Worm (Caenorhabditis elegans) whole organism, late embryonic: ENCODE measurements around the gene F55G1.1.

ENCODE experiments used
- C08G9.2 ChIP-seq: sonication (generic microtip); optimal IDR thresholded peaks from 2 replicates; lab custom pipeline; 2016; ENCODE audit warnings: mild to moderate bottlenecking, missing genetic modification characterization, moderate library complexity, missing compliant biosample characterization
- C38D4.7 ChIP-seq: fragments of 200-800 bp; sonication (Bioruptor generic); optimal IDR thresholded peaks from 2 replicates; lab custom pipeline; 2018; ENCODE audit warnings: mild to moderate bottlenecking, missing genetic modification characterization, moderate library complexity, missing compliant biosample characterization
- K09A11.1 ChIP-seq: sonication (generic microtip); optimal IDR thresholded peaks from 2 replicates; lab custom pipeline; 2017; ENCODE audit warnings: antibody characterized with exemption, mild to moderate bottlenecking, missing genetic modification characterization, missing compliant biosample characterization; ENCODE audit not compliant: insufficient read depth
- T23F11.4 ChIP-seq: fragments of 200-800 bp; sonication (Bioruptor generic); optimal IDR thresholded peaks from 2 replicates; lab custom pipeline; 2018; ENCODE audit warnings: mild to moderate bottlenecking, missing genetic modification characterization, missing compliant biosample characterization
- Y22D7AL.16 ChIP-seq: sonication (generic microtip); optimal IDR thresholded peaks from 2 replicates; lab custom pipeline; 2016; ENCODE audit warnings: missing genetic modification characterization, missing compliant biosample characterization
- ahr-1 ChIP-seq: sonication (generic microtip); optimal IDR thresholded peaks from 2 replicates; lab custom pipeline; 2016; ENCODE audit warnings: missing genetic modification characterization, missing compliant biosample characterization
- ama-1 ChIP-seq: fragments of 150-350 bp; optimal IDR thresholded peaks from 2 replicates; lab custom pipeline; 2014
- ceh-14 ChIP-seq: sonication (generic microtip); optimal IDR thresholded peaks from 2 replicates; lab custom pipeline; 2016; ENCODE audit warnings: missing genotype, missing genetic modification characterization, missing compliant biosample characterization
- ceh-18 ChIP-seq: sonication (generic microtip); optimal IDR thresholded peaks from 2 replicates; lab custom pipeline; 2016; ENCODE audit warnings: missing genetic modification characterization, missing compliant biosample characterization
- ceh-19 ChIP-seq: fragments of 200-800 bp; sonication (Bioruptor generic); optimal IDR thresholded peaks from 2 replicates; lab custom pipeline; 2018; ENCODE audit warnings: mild to moderate bottlenecking, missing genetic modification characterization, missing compliant biosample characterization
- ceh-2 ChIP-seq: sonication (generic microtip); optimal IDR thresholded peaks from 2 replicates; lab custom pipeline; 2016; ENCODE audit warnings: missing genotype, missing genetic modification characterization, missing compliant biosample characterization
- ceh-31 ChIP-seq: sonication (generic microtip); optimal IDR thresholded peaks from 2 replicates; lab custom pipeline; 2016; ENCODE audit warnings: missing genetic modification characterization, missing compliant biosample characterization
- ceh-34 ChIP-seq: sonication (generic microtip); optimal IDR thresholded peaks from 2 replicates; lab custom pipeline; 2016; ENCODE audit warnings: mild to moderate bottlenecking, missing genetic modification characterization, missing compliant biosample characterization
- ceh-48 ChIP-seq: sonication (generic microtip); optimal IDR thresholded peaks from 2 replicates; lab custom pipeline; 2016; ENCODE audit warnings: missing genetic modification characterization, inconsistent platforms, missing compliant biosample characterization
- ceh-9 ChIP-seq: sonication (generic microtip); optimal IDR thresholded peaks from 2 replicates; lab custom pipeline; 2016; ENCODE audit warnings: mild to moderate bottlenecking, missing genetic modification characterization, inconsistent platforms, missing compliant biosample characterization
- che-1 ChIP-seq: sonication (generic microtip); optimal IDR thresholded peaks from 2 replicates; lab custom pipeline; 2016; ENCODE audit warnings: mild to moderate bottlenecking, missing genetic modification characterization, missing compliant biosample characterization
- dve-1 ChIP-seq: sonication (generic microtip); optimal IDR thresholded peaks from 2 replicates; lab custom pipeline; 2017; ENCODE audit warnings: antibody characterized with exemption, mild to moderate bottlenecking, missing genetic modification characterization, missing compliant biosample characterization
- eyg-1 ChIP-seq: sonication (generic microtip); optimal IDR thresholded peaks from 2 replicates; lab custom pipeline; 2016; ENCODE audit warnings: missing genotype, missing genetic modification characterization, missing compliant biosample characterization
- fkh-6 ChIP-seq: sonication (generic microtip); optimal IDR thresholded peaks from 2 replicates; lab custom pipeline; 2016; ENCODE audit warnings: missing genetic modification characterization, missing compliant biosample characterization
- gmeb-2 ChIP-seq: sonication (generic microtip); optimal IDR thresholded peaks from 2 replicates; lab custom pipeline; 2016; ENCODE audit warnings: missing genetic modification characterization, inconsistent platforms, missing compliant biosample characterization
- hlh-13 ChIP-seq: fragments of 200-800 bp; sonication (Bioruptor generic); optimal IDR thresholded peaks from 2 replicates; lab custom pipeline; 2018; ENCODE audit warnings: mild to moderate bottlenecking, missing genetic modification characterization, missing compliant biosample characterization
- hlh-15 ChIP-seq: sonication (generic microtip); optimal IDR thresholded peaks from 2 replicates; lab custom pipeline; 2016; ENCODE audit warnings: missing genetic modification characterization, missing compliant biosample characterization
- hlh-30 ChIP-seq: sonication (generic microtip); optimal IDR thresholded peaks from 2 replicates; lab custom pipeline; 2017; ENCODE audit warnings: antibody characterized with exemption, missing genetic modification characterization, missing compliant biosample characterization; ENCODE audit not compliant: insufficient read depth
- lim-6 ChIP-seq: sonication (generic microtip); optimal IDR thresholded peaks from 2 replicates; lab custom pipeline; 2016; ENCODE audit warnings: missing genetic modification characterization, missing compliant biosample characterization
- lin-11 ChIP-seq: fragments of 200-800 bp; sonication (Bioruptor generic); optimal IDR thresholded peaks from 2 replicates; lab custom pipeline; 2018; ENCODE audit warnings: mild to moderate bottlenecking, missing genetic modification characterization, missing compliant biosample characterization
- madf-2 ChIP-seq: sonication (generic microtip); optimal IDR thresholded peaks from 2 replicates; lab custom pipeline; 2017; ENCODE audit warnings: missing genetic modification characterization, missing compliant biosample characterization
- mec-3 ChIP-seq: sonication (generic microtip); optimal IDR thresholded peaks from 2 replicates; lab custom pipeline; 2016; ENCODE audit warnings: borderline replicate concordance, missing genetic modification characterization, missing compliant biosample characterization
- nhr-232 ChIP-seq: sonication (generic microtip); optimal IDR thresholded peaks from 2 replicates; lab custom pipeline; 2016; ENCODE audit warnings: missing genetic modification characterization, missing compliant biosample characterization
- npax-4 ChIP-seq: sonication (generic microtip); optimal IDR thresholded peaks from 2 replicates; lab custom pipeline; 2016; ENCODE audit warnings: missing genetic modification characterization, missing compliant biosample characterization
- odd-2 ChIP-seq: sonication (generic microtip); optimal IDR thresholded peaks from 2 replicates; lab custom pipeline; 2017; ENCODE audit warnings: antibody characterized with exemption, mild to moderate bottlenecking, missing genetic modification characterization, missing compliant biosample characterization
- pag-3 ChIP-seq: sonication (generic microtip); optimal IDR thresholded peaks from 2 replicates; lab custom pipeline; 2016; ENCODE audit warnings: missing compliant biosample characterization, missing genetic modification characterization, borderline replicate concordance
- pros-1 ChIP-seq: fragments of 150-350 bp; optimal IDR thresholded peaks from 2 replicates; lab custom pipeline; 2014; ENCODE audit warnings: missing biosample characterization, missing genetic modification reagents, missing genetic modification characterization
- ref-2 ChIP-seq: sonication (generic microtip); optimal IDR thresholded peaks from 2 replicates; lab custom pipeline; 2016; ENCODE audit warnings: missing genetic modification characterization, missing compliant biosample characterization
- sdc-2 ChIP-seq: sonication (generic microtip); optimal IDR thresholded peaks from 2 replicates; lab custom pipeline; 2016; ENCODE audit warnings: missing genotype, missing genetic modification characterization, missing compliant biosample characterization
- sox-2 ChIP-seq: fragments of 200-800 bp; sonication (Bioruptor generic); IDR thresholded peaks from 2 replicates; pipeline ENCODE4 v1.3.6; 2022; ENCODE audit warnings: missing genetic modification reagents, missing genetic modification characterization, missing compliant biosample characterization
- unc-3 ChIP-seq, 2 experiments: fragments of 200-800 bp in 1 of 2; sonication (Bioruptor generic) in 1 of 2; sonication (generic microtip) in 1 of 2; conservative IDR thresholded peaks in 1 of 2; optimal IDR thresholded peaks in 1 of 2; 2 replicates each; pipeline versions ENCODE4 v1.3.6 to Lab custom; 2016 to 2022; ENCODE audit warnings: missing compliant biosample characterization in 2 of 2, missing genetic modification characterization in 2 of 2, missing genetic modification reagents in 1 of 2
- unc-42 ChIP-seq: sonication (generic microtip); optimal IDR thresholded peaks from 2 replicates; lab custom pipeline; 2016; ENCODE audit warnings: missing genotype, missing genetic modification characterization, missing compliant biosample characterization
- unc-86 ChIP-seq: sonication (generic microtip); optimal IDR thresholded peaks from 2 replicates; lab custom pipeline; 2016; ENCODE audit warnings: missing genetic modification characterization, missing compliant biosample characterization
- zip-5 ChIP-seq: sonication (generic microtip); optimal IDR thresholded peaks from 2 replicates; lab custom pipeline; 2016; ENCODE audit warnings: missing genetic modification characterization, missing compliant biosample characterization
- ztf-16 ChIP-seq: sonication (generic microtip); optimal IDR thresholded peaks from 2 replicates; lab custom pipeline; 2017; ENCODE audit warnings: missing genetic modification characterization, missing compliant biosample characterization

The F55G1.1 gene

ce11 chrIV:7473159-7473649 lies 18.4 kb upstream of the F55G1.1 start, which contains the start of the genes plk-3 and F55G1.6:
TSS of gene plk-3 (minus strand) at chrIV:7473209.
TSS of gene F55G1.6 (plus strand) at chrIV:7473517.
- TF ChIP-seq zip-5 (tag; lab: Kevin White, UChicago) (no peak), ztf-16 (no peak), che-1 (no peak), ceh-48 (tag; lab: Kevin White, UChicago) (no peak), ahr-1 (tag; lab: Kevin White, UChicago) (no peak), eyg-1 (tag; lab: Kevin White, UChicago) (no peak), madf-2 (tag; lab: Kevin White, UChicago) (no peak), gmeb-2 (tag; lab: Kevin White, UChicago) (no peak), ceh-31 (tag; lab: Kevin White, UChicago) (no peak), K09A11.1 (tag; lab: Kevin White, UChicago) (no peak), pros-1 (tag; lab: Kevin White, UChicago) (no peak), sdc-2 (tag; lab: Kevin White, UChicago) (no peak)

ce11 chrIV:7474826-7475225 lies 16.7 kb upstream of the F55G1.1 start, which contains the start of gene slc-25A18.2:
TSS of gene slc-25A18.2 (plus strand) at chrIV:7475041.
- TF ChIP-seq hlh-15 (no peak), C08G9.2 (tag; lab: Kevin White, UChicago) (no peak), ceh-18 (tag; lab: Kevin White, UChicago) (no peak), dve-1 (tag; lab: Kevin White, UChicago) (no peak), lin-11 (tag; lab: Kevin White, UChicago) (no peak), npax-4 (tag; lab: Kevin White, UChicago) (no peak), ceh-34 (tag; lab: Kevin White, UChicago) (no peak), lim-6 (tag; lab: Kevin White, UChicago) (no peak), T23F11.4 (GFP tag; lab: Kevin White, UChicago) (no peak), hlh-30 (tag; lab: Kevin White, UChicago) (no peak), unc-86 (tag; lab: Kevin White, UChicago) (no peak), ceh-19 (no peak), unc-42 (no peak), mec-3 (no peak), ceh-31 (tag; lab: Kevin White, UChicago) (no peak), ceh-2 (no peak)

DNA sequence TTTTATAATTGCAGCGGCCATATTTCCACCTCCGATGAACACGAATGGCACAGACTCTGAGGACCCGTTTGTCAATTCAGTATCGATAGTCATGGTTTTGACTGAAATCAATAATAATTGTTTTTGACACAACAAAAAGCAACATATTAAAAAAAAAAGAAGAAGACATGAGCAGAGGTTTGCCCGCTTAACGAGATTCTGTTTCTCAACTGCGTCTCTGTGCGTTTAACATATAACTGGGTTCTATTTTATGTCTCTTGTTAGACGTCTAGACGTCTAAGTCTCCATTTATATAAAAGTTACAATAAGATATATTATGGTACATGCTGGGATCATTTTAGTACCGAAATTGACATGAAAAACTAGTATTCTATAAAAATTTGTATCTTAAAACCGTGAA lies 14.4 kb upstream of the F55G1.1 start, which contains the start of gene pycr-4:
TSS of gene pycr-4 (minus strand) at position 101 of the 400 bp plus-strand sequence.
- TF ChIP-seq ceh-14 = no peak
- TF ChIP-seq hlh-13 = no peak
- no peak for TF ChIP-seq ref-2 (tag; lab: Kevin White, UChicago)
- no peak for TF ChIP-seq nhr-232 (tag; lab: Kevin White, UChicago)
- TF ChIP-seq ceh-31 (tag; lab: Kevin White, UChicago) = no peak
- no peak for TF ChIP-seq mec-3
- no peak for TF ChIP-seq C38D4.7 (GFP tag; lab: Kevin White, UChicago)
- TF ChIP-seq odd-2 (tag; lab: Kevin White, UChicago) = no peak
- no peak for TF ChIP-seq sox-2 (GFP tag; lab: Robert Waterston, UW)
- no peak for TF ChIP-seq pros-1 (tag; lab: Kevin White, UChicago)
- TF ChIP-seq pag-3 (tag; lab: Kevin White, UChicago) = no peak
- TF ChIP-seq, all 69 proteins: peak for 0

DNA sequence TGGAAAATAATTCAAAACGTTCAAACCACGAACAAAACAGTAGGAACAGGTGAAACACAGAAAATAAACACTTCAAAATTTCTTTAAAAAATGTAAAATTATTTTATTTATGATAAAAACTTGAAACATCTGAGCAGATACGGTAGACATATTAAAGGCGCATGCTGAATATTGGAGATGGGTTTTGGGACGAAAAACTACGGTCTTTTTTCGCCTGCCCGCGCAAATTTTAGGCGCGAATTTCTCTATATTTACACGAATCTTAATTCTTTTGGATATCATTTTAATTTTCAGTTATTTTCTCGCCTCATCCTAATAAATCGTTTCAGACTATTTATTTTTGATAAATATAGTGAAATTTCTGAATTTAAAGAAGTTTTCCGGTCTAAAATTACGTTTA lies 13.9 kb upstream of the F55G1.1 start:
- TF ChIP-seq fkh-6 (tag; lab: Kevin White, UChicago) (no peak), zip-5 (tag; lab: Kevin White, UChicago) (no peak), ama-1 (no peak), lin-11 (tag; lab: Kevin White, UChicago) (no peak), unc-3 (GFP tag; conservative IDR thresholded peaks at IDR 0.05; lab: Robert Waterston, UW) (no peak), unc-3 (tag; optimal IDR thresholded peaks at IDR 0.05; lab: Kevin White, UChicago) (no peak), ceh-9 (no peak), hlh-30 (tag; lab: Kevin White, UChicago) (no peak), Y22D7AL.16 (tag; lab: Kevin White, UChicago) (no peak)
